Comparison of ENCODE assay signal across 3 fruit fly cellular contexts in the genomic region with DNA sequence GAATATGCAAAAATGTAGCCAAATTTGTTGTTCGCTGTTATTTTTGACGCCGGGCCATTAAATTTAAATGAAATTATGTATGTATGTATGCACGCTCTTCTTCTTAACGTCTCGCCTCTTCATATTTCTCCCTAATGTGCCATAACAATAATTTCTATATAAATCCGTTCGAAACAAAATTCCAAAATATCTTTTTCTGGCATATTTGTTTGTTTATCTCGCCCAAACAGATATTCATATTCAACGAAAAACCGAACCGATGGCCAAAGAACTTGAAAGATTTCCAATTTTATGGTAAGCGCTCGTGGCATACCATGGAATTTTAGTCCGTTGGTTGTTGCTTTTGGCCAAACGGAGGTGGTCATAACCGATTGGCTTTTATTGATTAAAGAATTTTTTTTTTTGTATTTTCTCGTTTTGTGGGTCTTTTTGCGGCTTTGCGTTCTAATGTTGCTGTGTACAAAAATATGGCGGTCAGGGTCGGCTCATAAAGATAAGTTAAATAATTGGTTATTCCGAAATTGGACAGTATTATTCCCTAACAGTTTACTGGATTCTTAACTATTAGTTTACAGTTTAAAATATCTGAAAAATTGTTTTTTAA.
TF ChIP-seq lines count a peak whose summit lies in the region.

No protein-coding gene starts in this region.

- TF ChIP-seq CTCF in whole organism, embryonic (GFP tag; optimal IDR thresholded peaks at IDR 0.05; lab: Kevin White, UChicago), result no peak

TF ChIP-seq in whole organism, embryonic, 481 proteins besides CTCF, POLR2A, EP300 and RAD21:
- no peak for TF ChIP-seq Elba2 (GFP tag; optimal IDR thresholded peaks at IDR 0.05; lab: Kevin White, UChicago)
- peak; percentile 58 for TF ChIP-seq CG13894 (tag; optimal IDR thresholded peaks at IDR 0.05; lab: Kevin White, UChicago)
- no peak for TF ChIP-seq cad (GFP tag; optimal IDR thresholded peaks at IDR 0.05; lab: Kevin White, UChicago)
- no peak for TF ChIP-seq CG14965 (GFP tag; optimal IDR thresholded peaks at IDR 0.05; lab: Kevin White, UChicago; ENCODE audit: borderline replicate concordance)
- 0 out of 2 replicates have a peak, but pooled peaks have one; percentile 31 for TF ChIP-seq Atf6 (GFP tag; IDR thresholded peaks at IDR 0.05; lab: Robert Waterston, UW)
- TF ChIP-seq chinmo (GFP tag; IDR thresholded peaks at IDR 0.05; lab: Robert Waterston, UW; ENCODE audit: partially characterized antibody), result 0 out of 4 replicates have a peak, but pooled peaks have one; percentile 40
- no peak for TF ChIP-seq Fer3 (tag; optimal IDR thresholded peaks at IDR 0.05; lab: Kevin White, UChicago)
- TF ChIP-seq sd (tag; optimal IDR thresholded peaks at IDR 0.05; lab: Kevin White, UChicago), result peak; percentile 96
- TF ChIP-seq CG12236 (GFP tag; optimal IDR thresholded peaks at IDR 0.05; lab: Kevin White, UChicago), result no peak
- no peak for TF ChIP-seq CrebB (tag; optimal IDR thresholded peaks at IDR 0.05; lab: Kevin White, UChicago)
- TF ChIP-seq CG17385 (GFP tag; optimal IDR thresholded peaks at IDR 0.05; lab: Kevin White, UChicago), result peak; percentile 17
- TF ChIP-seq sug (tag; optimal IDR thresholded peaks at IDR 0.05; lab: Kevin White, UChicago), result peak; percentile 60
- TF ChIP-seq Pdp1 (GFP tag; optimal IDR thresholded peaks at IDR 0.05; lab: Kevin White, UChicago), result peak in 1 of 2 experiments; percentile 17
- TF ChIP-seq CG8388 (GFP tag; optimal IDR thresholded peaks at IDR 0.05; lab: Kevin White, UChicago), result no peak
- TF ChIP-seq abd-A (tag; optimal IDR thresholded peaks at IDR 0.05; lab: Kevin White, UChicago), result peak; percentile 51
- no peak for TF ChIP-seq da (GFP tag; optimal IDR thresholded peaks at IDR 0.05; lab: Kevin White, UChicago)
- TF ChIP-seq Med (GFP tag; lab: Kevin White, UChicago), result peak; percentile 12
- peak; percentile 56; the same call in 1 of the 3 replicates for TF ChIP-seq CG2199 (GFP tag; IDR thresholded peaks at IDR 0.05; lab: Robert Waterston, UW)
- peak; percentile 52; the same call in 1 of the 2 replicates for TF ChIP-seq vvl (GFP tag; IDR thresholded peaks at IDR 0.05; lab: Robert Waterston, UW)
- TF ChIP-seq exex (tag; optimal IDR thresholded peaks at IDR 0.05; lab: Kevin White, UChicago), result peak; percentile 69
- peak; percentile 15 for TF ChIP-seq CG12769 (tag; optimal IDR thresholded peaks at IDR 0.05; lab: Kevin White, UChicago)
- TF ChIP-seq btn (GFP tag; optimal IDR thresholded peaks at IDR 0.05; lab: Kevin White, UChicago), result no peak

TF ChIP-seq in whole organism, prepupa, 60 proteins besides CTCF, POLR2A, EP300 and RAD21:
- peak; percentile 16 for TF ChIP-seq Eip78C (GFP tag; lab: Kevin White, UChicago)
- no peak for TF ChIP-seq vri (GFP tag; optimal IDR thresholded peaks at IDR 0.05; lab: Kevin White, UChicago)

TF ChIP-seq in whole organism, wandering third instar larva, 38 proteins besides CTCF, POLR2A, EP300 and RAD21:
- no peak for TF ChIP-seq Rel (GFP tag; optimal IDR thresholded peaks at IDR 0.05; lab: Kevin White, UChicago)
- peak; percentile 9 for TF ChIP-seq Rel (tag; optimal IDR thresholded peaks at IDR 0.05; lab: Kevin White, UChicago)
- TF ChIP-seq foxo (GFP tag; optimal IDR thresholded peaks at IDR 0.05; lab: Kevin White, UChicago), result no peak
